Worm (Caenorhabditis elegans): ENCODE data around the gene gplb-1.

The gplb-1 gene

ce11 chrV:8494260-8494939 is 23.4 kb upstream of the gplb-1 start, which contains the start of gene pxn-1:
TSS of gene pxn-1 (plus strand) at chrV:8494889.
- TF ChIP-seq nhr-11 (tag; optimal IDR thresholded peaks at IDR 0.05) (no peak), hlh-30 (tag; optimal IDR thresholded peaks at IDR 0.05; ENCODE audit: insufficient read depth) (no peak), snpc-1.2 (GFP tag; IDR thresholded peaks at IDR 0.05) (no peak), unc-62 (GFP tag; optimal IDR thresholded peaks at IDR 0.05 in 1 of 2) (peak in 1 of 2 experiments; percentile 77), unc-62 (tag; optimal IDR thresholded peaks at IDR 0.05) (no peak), lsy-2 (tag; optimal IDR thresholded peaks at IDR 0.05) (no peak), hlh-11 (tag; optimal IDR thresholded peaks at IDR 0.05) (no peak), Y5F2A.4 (GFP tag; optimal IDR thresholded peaks at IDR 0.05) (no peak), ZK337.2 (GFP tag; IDR thresholded peaks at IDR 0.05) (no peak)

ce11 chrV:8481274-8481673 is 10.2 kb upstream of the gplb-1 start:
- no peak for TF ChIP-seq saeg-2 (GFP tag; IDR thresholded peaks at IDR 0.05)
- TF ChIP-seq rbr-2 (tag; optimal IDR thresholded peaks at IDR 0.05): no peak
- no peak for TF ChIP-seq ctbp-1 (GFP tag; IDR thresholded peaks at IDR 0.05)
- TF ChIP-seq ceh-62 (tag; optimal IDR thresholded peaks at IDR 0.05): no peak
- TF ChIP-seq sdz-12 (GFP tag; optimal IDR thresholded peaks at IDR 0.05): no peak
- TF ChIP-seq dmd-9 (GFP tag; IDR thresholded peaks at IDR 0.05): no peak
- TF ChIP-seq tra-1 (GFP tag; IDR thresholded peaks at IDR 0.05): no peak
- peak in 1 of 2 experiments; percentile 92 for TF ChIP-seq unc-62 (GFP tag; optimal IDR thresholded peaks at IDR 0.05 in 1 of 2)
- TF ChIP-seq unc-62 (tag; optimal IDR thresholded peaks at IDR 0.05): no peak

ce11 chrV:8468740-8469139 is 2.3 kb downstream of the gplb-1 start, which contains the start of gene phf-30:
TSS of gene phf-30 (plus strand) at chrV:8469040.
- TF ChIP-seq tra-1 (GFP tag; IDR thresholded peaks at IDR 0.05): no peak

- TF ChIP-seq zag-1 (tag; optimal IDR thresholded peaks at IDR 0.05) (no peak), R02D3.7 (tag; optimal IDR thresholded peaks at IDR 0.05) (no peak), unc-62 (GFP tag; optimal IDR thresholded peaks at IDR 0.05 in 1 of 2) (peak in 1 of 2 experiments; percentile 91), unc-62 (tag; optimal IDR thresholded peaks at IDR 0.05) (no peak), lin-38 (GFP tag; IDR thresholded peaks at IDR 0.05) (0 out of 2 replicates have a peak, but pooled peaks have one; percentile 22), set-16 (GFP tag; IDR thresholded peaks at IDR 0.05) (no peak)
Measured at ce11 chrV:8467031-8467430, 4.0 kb downstream of the gplb-1 start, which contains the start of gene mrpl-4. TSS of gene mrpl-4 (plus strand) at chrV:8467265.

ce11 chrV:8465386-8465785 is 5.7 kb downstream of the gplb-1 start, which contains the start of gene mrps-2:
TSS of gene mrps-2 (plus strand) at chrV:8465686.
- no peak for TF ChIP-seq T26A8.4 (GFP tag; IDR thresholded peaks at IDR 0.05)
- no peak for TF ChIP-seq aha-1 (tag)
- no peak for TF ChIP-seq zip-11 (GFP tag; IDR thresholded peaks at IDR 0.05)
- no peak for TF ChIP-seq tra-1 (GFP tag; IDR thresholded peaks at IDR 0.05)
- no peak for TF ChIP-seq ztf-11 (tag; optimal IDR thresholded peaks at IDR 0.05)
- TF ChIP-seq ceh-82 (tag; optimal IDR thresholded peaks at IDR 0.05): no peak
- TF ChIP-seq ceh-62 (tag; optimal IDR thresholded peaks at IDR 0.05): no peak
- no peak for TF ChIP-seq D1046.2 (GFP tag; IDR thresholded peaks at IDR 0.05)
- TF ChIP-seq ZK337.2 (GFP tag; IDR thresholded peaks at IDR 0.05): no peak
- TF ChIP-seq lin-38 (GFP tag; IDR thresholded peaks at IDR 0.05): peak; percentile 34; the same call in 1 of the 2 replicates
- TF ChIP-seq hlh-30 (tag; optimal IDR thresholded peaks at IDR 0.05; ENCODE audit: insufficient read depth): no peak
- no peak for TF ChIP-seq arid-1 (GFP tag; conservative IDR thresholded peaks at IDR 0.05)
- no peak for TF ChIP-seq Y48G9A.11 (GFP tag; IDR thresholded peaks at IDR 0.05)
- peak; percentile 31 for TF ChIP-seq ama-1 (optimal IDR thresholded peaks at IDR 0.05)
- TF ChIP-seq madf-5 (GFP tag; IDR thresholded peaks at IDR 0.05): no peak
- TF ChIP-seq lin-39 (tag; optimal IDR thresholded peaks at IDR 0.05): no peak
- TF ChIP-seq daf-19 (GFP tag; conservative IDR thresholded peaks at IDR 0.05): no peak

Measured in whole organism, L4 larva.